Fruit fly (Drosophila melanogaster) S2 (cell line): Measurements from ENCODE around the gene CG42685.

Source experiments
- CG8478 ChIP-seq: fragments of >200 bp; optimal IDR thresholded peaks from 2 replicates; lab custom pipeline; 2018
- CTCF ChIP-seq, 2 experiments: fragments of >200 bp; optimal IDR thresholded peaks; 2 replicates each; lab custom pipeline; 2018

DNA sequence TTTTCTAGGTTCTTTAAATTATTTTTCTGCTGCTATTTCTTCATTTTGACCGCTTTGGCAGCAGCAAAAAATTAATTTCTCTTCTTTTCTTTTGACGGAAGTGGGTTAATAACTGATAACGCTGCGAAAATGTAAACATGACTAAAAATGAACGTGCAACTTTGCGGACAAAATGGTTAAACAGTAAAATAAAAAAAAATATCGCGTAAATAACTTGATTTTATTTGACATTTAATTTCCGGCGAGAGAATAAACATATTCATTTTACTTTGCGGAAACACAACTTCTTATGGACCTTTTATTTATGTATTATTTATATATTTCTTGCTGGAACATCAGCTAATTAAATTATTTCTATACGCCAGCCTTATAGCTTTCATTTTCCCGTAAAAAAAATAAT lies 53.3 kb downstream of the CG42685 start:
- TF ChIP-seq CG8478 (lab: Kevin White, UChicago), result no peak
- TF ChIP-seq CTCF (optimal IDR thresholded peaks at IDR 0.05; lab: Kevin White, UChicago), result no peak
